Fruit fly (Drosophila melanogaster): Measurements from ENCODE around the gene CG43725.

CG43725 gene

DNA sequence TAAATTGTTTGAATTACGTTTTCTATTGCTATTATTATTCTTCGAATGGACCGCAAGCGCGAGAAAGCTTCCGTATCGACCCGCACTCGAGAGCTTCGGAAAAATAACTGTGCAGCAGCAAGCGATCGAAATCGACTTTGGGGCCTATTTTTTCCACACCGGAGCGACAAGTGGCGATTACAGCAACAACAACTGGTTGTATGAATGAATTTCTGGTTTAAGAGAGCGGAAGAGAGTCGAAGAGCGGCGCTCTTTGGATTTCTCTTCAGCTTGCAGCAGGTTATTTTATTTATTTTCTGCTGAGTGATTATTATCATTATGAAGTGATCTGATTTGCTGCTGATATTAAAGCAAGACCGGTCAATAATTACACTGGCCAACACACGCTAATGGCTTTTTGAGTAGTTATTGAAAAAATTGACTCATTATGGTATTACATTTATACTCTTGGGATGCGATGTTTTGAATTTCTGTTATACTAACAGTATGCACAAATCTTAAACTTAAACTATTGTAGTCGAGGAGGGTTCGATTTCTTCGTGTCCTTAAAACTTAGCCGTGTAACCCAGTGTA, 8.3 kb upstream of the CG43725 start, which contains the start of gene Samuel (continued):
- TF ChIP-seq bbx (GFP tag; IDR thresholded peaks at IDR 0.05; ENCODE audit: partially characterized antibody) = peak; percentile 32; the same call in 1 of the 2 replicates
- TF ChIP-seq en (GFP tag; optimal IDR thresholded peaks at IDR 0.05) = no peak
- TF ChIP-seq sna (GFP tag; IDR thresholded peaks at IDR 0.05; ENCODE audit: partially characterized antibody) = 0 out of 2 replicates have a peak, but pooled peaks have one; percentile 26
- TF ChIP-seq B-H1 (GFP tag; IDR thresholded peaks at IDR 0.05) = no peak; the same call in 2 of the 3 replicates
- TF ChIP-seq corto (GFP tag; optimal IDR thresholded peaks at IDR 0.05) = peak; percentile 68
- TF ChIP-seq HLH4C (GFP tag; IDR thresholded peaks at IDR 0.05; ENCODE audit: partially characterized antibody) = peak; percentile 36; the same call in 1 of the 3 replicates
- TF ChIP-seq CG13894 (tag; optimal IDR thresholded peaks at IDR 0.05) = no peak
- TF ChIP-seq salm (tag; optimal IDR thresholded peaks at IDR 0.05) = peak; percentile 54
- 0 out of 2 replicates have a peak, but pooled peaks have one; percentile 27 for TF ChIP-seq CG6689 (GFP tag; IDR thresholded peaks at IDR 0.05)
- TF ChIP-seq Pdp1 (GFP tag; optimal IDR thresholded peaks at IDR 0.05) = no peak
- TF ChIP-seq gsb-n (tag; optimal IDR thresholded peaks at IDR 0.05) = no peak
- no peak for TF ChIP-seq CG9437 (GFP tag; optimal IDR thresholded peaks at IDR 0.05)
- TF ChIP-seq chinmo (GFP tag; IDR thresholded peaks at IDR 0.05; ENCODE audit: partially characterized antibody) = peak; percentile 82; the same call in 3 of the 4 replicates
- peak; percentile 69 for TF ChIP-seq cg (GFP tag; optimal IDR thresholded peaks at IDR 0.05)
- TF ChIP-seq CG12659 (GFP tag; optimal IDR thresholded peaks at IDR 0.05) = peak; percentile 16
- no peak for TF ChIP-seq CG4282 (GFP tag; optimal IDR thresholded peaks at IDR 0.05)
- peak; percentile 46; the same call in 1 of the 3 replicates for TF ChIP-seq gce (GFP tag; IDR thresholded peaks at IDR 0.05)
- TF ChIP-seq lab (GFP tag; optimal IDR thresholded peaks at IDR 0.05) = no peak
- TF ChIP-seq CG9215 (GFP tag; IDR thresholded peaks at IDR 0.05) = no peak
- no peak for TF ChIP-seq Mad (GFP tag; optimal IDR thresholded peaks at IDR 0.05)
- TF ChIP-seq CG2199 (GFP tag; IDR thresholded peaks at IDR 0.05) = peak; percentile 22; the same call in 2 of the 3 replicates
- TF ChIP-seq CG2889 (GFP tag; IDR thresholded peaks at IDR 0.05) = peak; percentile 23; the same call in 1 of the 3 replicates
- no peak for TF ChIP-seq CTCF (GFP tag; optimal IDR thresholded peaks at IDR 0.05)
- peak; percentile 16 for TF ChIP-seq BtbVII (GFP tag; optimal IDR thresholded peaks at IDR 0.05)
- peak; percentile 50 for TF ChIP-seq onecut (GFP tag; IDR thresholded peaks at IDR 0.05)
- peak; percentile 28; the same call in 1 of the 3 replicates for TF ChIP-seq so (GFP tag; IDR thresholded peaks at IDR 0.05)
- TF ChIP-seq ro (GFP tag; IDR thresholded peaks at IDR 0.05) = no peak
- TF ChIP-seq CG4707 (GFP tag; optimal IDR thresholded peaks at IDR 0.05) = peak; percentile 20
- no peak for TF ChIP-seq CG42726 (GFP tag; IDR thresholded peaks at IDR 0.05; ENCODE audit: partially characterized antibody)
- TF ChIP-seq dmrt99B (tag; optimal IDR thresholded peaks at IDR 0.05) = peak; percentile 4
- TF ChIP-seq CG7963 (GFP tag; IDR thresholded peaks at IDR 0.05; ENCODE audit: partially characterized antibody) = 0 out of 3 replicates have a peak, but pooled peaks have one; percentile 20
- TF ChIP-seq hkb (optimal IDR thresholded peaks at IDR 0.05) = no peak
- 0 out of 2 replicates have a peak, but pooled peaks have one; percentile 58 for TF ChIP-seq hkb (GFP tag; IDR thresholded peaks at IDR 0.05)
- no peak for TF ChIP-seq stc (GFP tag; IDR thresholded peaks at IDR 0.05)
- no peak for TF ChIP-seq Doc3 (GFP tag; IDR thresholded peaks at IDR 0.05; ENCODE audit: partially characterized antibody)
- TF ChIP-seq ssp (GFP tag; IDR thresholded peaks at IDR 0.05) = no peak
- no peak for TF ChIP-seq YL-1 (GFP tag; optimal IDR thresholded peaks at IDR 0.05)
- peak; percentile 21 for TF ChIP-seq ftz-f1 (GFP tag; optimal IDR thresholded peaks at IDR 0.05)
- TF ChIP-seq fd96Cb (tag; optimal IDR thresholded peaks at IDR 0.05) = no peak
- TF ChIP-seq Oaz (GFP tag; IDR thresholded peaks at IDR 0.05) = no peak
- no peak; the same call in 1 of the 2 replicates for TF ChIP-seq rib (GFP tag; IDR thresholded peaks at IDR 0.05)
- no peak for TF ChIP-seq CG14050 (GFP tag; IDR thresholded peaks at IDR 0.05)
- TF ChIP-seq Stat92E (GFP tag; optimal IDR thresholded peaks at IDR 0.05) = peak in 1 of 3 experiments; percentile 37
- TF ChIP-seq bsh (GFP tag; optimal IDR thresholded peaks at IDR 0.05) = peak in 1 of 2 experiments; percentile 34
- peak; percentile 30 for TF ChIP-seq CG4424 (GFP tag; optimal IDR thresholded peaks at IDR 0.05)
- peak; percentile 20 for TF ChIP-seq D19A (tag; optimal IDR thresholded peaks at IDR 0.05)
- no peak for TF ChIP-seq CG12071 (GFP tag; optimal IDR thresholded peaks at IDR 0.05)
- TF ChIP-seq CG14014 (GFP tag; IDR thresholded peaks at IDR 0.05) = no peak
- TF ChIP-seq sens (GFP tag) = peak; percentile 78
